Fruit fly (Drosophila melanogaster): ENCODE results near the gene Lrp4.

DNA sequence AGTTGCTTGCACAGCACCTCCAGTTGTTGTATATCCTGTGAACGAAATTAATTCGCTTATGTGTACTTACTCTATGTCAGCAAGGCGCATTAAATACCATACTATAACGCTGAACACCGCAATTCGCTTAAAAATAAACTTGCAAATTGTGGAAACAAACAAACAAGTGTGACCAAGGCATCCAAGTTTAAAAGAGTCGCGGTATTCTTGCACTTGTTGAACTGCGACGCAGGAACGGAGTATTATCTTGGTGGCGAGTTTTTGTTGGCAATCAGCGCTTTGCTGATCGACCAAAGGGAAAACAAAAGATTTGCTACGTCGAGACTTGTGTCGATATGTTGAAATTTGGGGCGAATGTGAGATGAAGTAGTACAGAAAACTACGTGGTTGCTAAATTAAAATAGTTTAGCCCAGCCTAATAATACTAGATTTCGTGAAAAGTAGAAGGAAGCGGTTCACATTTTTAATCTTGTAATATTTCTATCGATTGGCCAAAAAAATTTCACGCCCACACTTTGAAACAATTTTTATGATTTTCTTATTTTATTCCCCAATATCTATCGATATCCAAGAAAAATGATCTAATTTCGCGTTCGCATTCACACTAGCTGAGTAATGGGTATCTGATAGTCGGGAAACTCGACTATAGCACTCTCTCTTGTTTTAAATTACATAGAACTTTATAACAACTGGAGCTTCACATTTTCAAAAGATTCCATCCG is 23.0 kb downstream of the Lrp4 start, which contains the start of gene Ranbp16:
- TF ChIP-seq vnd (GFP tag; IDR thresholded peaks at IDR 0.05; ENCODE audit: partially characterized antibody), result no peak
- TF ChIP-seq CG10654 (GFP tag; optimal IDR thresholded peaks at IDR 0.05), result no peak
- TF ChIP-seq CG17568 (GFP tag; optimal IDR thresholded peaks at IDR 0.05), result no peak
- TF ChIP-seq CG4328 (GFP tag; optimal IDR thresholded peaks at IDR 0.05), result no peak
- TF ChIP-seq CG8924 (tag; optimal IDR thresholded peaks at IDR 0.05), result no peak
- no peak for TF ChIP-seq bsh (GFP tag; optimal IDR thresholded peaks at IDR 0.05)
- no peak for TF ChIP-seq br (optimal IDR thresholded peaks at IDR 0.05)
- TF ChIP-seq CG9876 (GFP tag; optimal IDR thresholded peaks at IDR 0.05), result no peak
